Worm (Caenorhabditis elegans): ENCODE measurements around the gene ins-7.

The ins-7 gene

ce11 chrIV:9718396-9718795 lies 35.8 kb upstream of the ins-7 start (continued):
- TF ChIP-seq nhr-19 (GFP tag; conservative IDR thresholded peaks at IDR 0.05), result peak; percentile 61
- TF ChIP-seq hpl-2 (GFP tag; optimal IDR thresholded peaks at IDR 0.05), result no peak
- no peak; the same call in 1 of the 2 replicates for TF ChIP-seq isw-1 (GFP tag; IDR thresholded peaks at IDR 0.05)
- TF ChIP-seq mep-1 (tag; optimal IDR thresholded peaks at IDR 0.05), result peak; percentile 48
- peak; percentile 32 for TF ChIP-seq aly-2 (tag; optimal IDR thresholded peaks at IDR 0.05)
- no peak for TF ChIP-seq unc-62 (GFP tag; optimal IDR thresholded peaks at IDR 0.05)
- no peak for TF ChIP-seq pqm-1 (tag; optimal IDR thresholded peaks at IDR 0.05)
- TF ChIP-seq skn-1 (tag; optimal IDR thresholded peaks at IDR 0.05), result peak; percentile 33
- no peak for TF ChIP-seq lir-3 (tag; optimal IDR thresholded peaks at IDR 0.05; ENCODE audit: poor library complexity)
- TF ChIP-seq dpl-1 (GFP tag; optimal IDR thresholded peaks at IDR 0.05), result peak in 2 of 3 experiments; percentile 0 to 40
- peak in 2 of 6 experiments; percentile 15 to 62 for TF ChIP-seq elt-3 (tag; optimal IDR thresholded peaks at IDR 0.05)
- peak; percentile 51 for TF ChIP-seq nhr-77 (tag; optimal IDR thresholded peaks at IDR 0.05)
- TF ChIP-seq sox-4 (tag; optimal IDR thresholded peaks at IDR 0.05), result no peak
- TF ChIP-seq blmp-1 (tag; optimal IDR thresholded peaks at IDR 0.05), result peak; percentile 87
- TF ChIP-seq ceh-8 (GFP tag; optimal IDR thresholded peaks at IDR 0.05), result no peak
- TF ChIP-seq unc-30 (tag; optimal IDR thresholded peaks at IDR 0.05), result no peak
- no peak for TF ChIP-seq zip-4 (GFP tag; optimal IDR thresholded peaks at IDR 0.05)
- peak; percentile 40 to 52 for TF ChIP-seq egl-27 (tag; optimal IDR thresholded peaks at IDR 0.05)
- no peak for TF ChIP-seq hlh-17 (GFP tag; optimal IDR thresholded peaks at IDR 0.05; ENCODE audit: borderline replicate concordance)
- TF ChIP-seq ceh-82 (tag; optimal IDR thresholded peaks at IDR 0.05), result peak in 2 of 3 experiments; percentile 48 to 53
- TF ChIP-seq rnt-1 (tag; optimal IDR thresholded peaks at IDR 0.05), result peak; percentile 80
- peak; percentile 62 for TF ChIP-seq dsc-1 (tag; optimal IDR thresholded peaks at IDR 0.05)
- TF ChIP-seq nhr-11 (tag; optimal IDR thresholded peaks at IDR 0.05), result peak; percentile 4
- TF ChIP-seq efl-1 (optimal IDR thresholded peaks at IDR 0.05), result peak; percentile 56 to 66
- TF ChIP-seq efl-1 (GFP tag; optimal IDR thresholded peaks at IDR 0.05 in 1 of 2), result peak; percentile 32 to 94
- TF ChIP-seq ama-1 (optimal IDR thresholded peaks at IDR 0.05), result no peak
- TF ChIP-seq fkh-8 (tag; optimal IDR thresholded peaks at IDR 0.05), result peak; percentile 87

DNA sequence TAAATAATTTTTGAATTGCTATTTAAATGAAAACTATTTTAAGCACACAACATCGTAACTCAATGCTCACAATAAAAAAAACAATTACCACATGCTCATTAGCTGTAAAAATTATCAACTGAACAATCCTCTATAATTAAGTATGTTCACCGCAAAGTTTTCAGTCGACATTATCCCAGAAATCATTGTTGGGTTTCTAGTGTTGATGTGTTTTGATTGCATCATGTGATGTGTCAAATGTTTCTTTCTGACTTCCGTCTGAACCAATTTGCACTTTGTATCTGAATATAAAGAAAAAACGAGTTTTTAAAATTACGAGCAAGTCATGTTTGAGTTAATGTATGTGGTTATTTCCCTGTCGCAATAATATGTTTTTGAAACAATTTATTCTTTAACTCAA lies 35.2 kb upstream of the ins-7 start:
- TF ChIP-seq lin-13 (GFP tag; optimal IDR thresholded peaks at IDR 0.05), result no peak
- no peak for TF ChIP-seq pqm-1 (tag; optimal IDR thresholded peaks at IDR 0.05)
- no peak for TF ChIP-seq nhr-71 (tag; optimal IDR thresholded peaks at IDR 0.05)
- TF ChIP-seq nhr-19 (GFP tag; conservative IDR thresholded peaks at IDR 0.05), result no peak
- no peak for TF ChIP-seq fkh-8 (tag; optimal IDR thresholded peaks at IDR 0.05)
- no peak for TF ChIP-seq isw-1 (GFP tag; IDR thresholded peaks at IDR 0.05)
- TF ChIP-seq tlp-1 (tag; optimal IDR thresholded peaks at IDR 0.05), result no peak
- no peak for TF ChIP-seq zip-4 (GFP tag; optimal IDR thresholded peaks at IDR 0.05)
- TF ChIP-seq nhr-12 (tag; optimal IDR thresholded peaks at IDR 0.05), result no peak
- TF ChIP-seq unc-130 (tag; optimal IDR thresholded peaks at IDR 0.05), result no peak
- TF ChIP-seq ceh-8 (GFP tag; optimal IDR thresholded peaks at IDR 0.05), result no peak
- no peak for TF ChIP-seq lin-15B (tag; optimal IDR thresholded peaks at IDR 0.05)
- no peak for TF ChIP-seq sptf-1 (tag; optimal IDR thresholded peaks at IDR 0.05)
- TF ChIP-seq grh-1 (GFP tag; IDR thresholded peaks at IDR 0.05), result no peak
- no peak for TF ChIP-seq blmp-1 (tag; optimal IDR thresholded peaks at IDR 0.05)
- TF ChIP-seq pax-3 (tag; optimal IDR thresholded peaks at IDR 0.05), result no peak

DNA sequence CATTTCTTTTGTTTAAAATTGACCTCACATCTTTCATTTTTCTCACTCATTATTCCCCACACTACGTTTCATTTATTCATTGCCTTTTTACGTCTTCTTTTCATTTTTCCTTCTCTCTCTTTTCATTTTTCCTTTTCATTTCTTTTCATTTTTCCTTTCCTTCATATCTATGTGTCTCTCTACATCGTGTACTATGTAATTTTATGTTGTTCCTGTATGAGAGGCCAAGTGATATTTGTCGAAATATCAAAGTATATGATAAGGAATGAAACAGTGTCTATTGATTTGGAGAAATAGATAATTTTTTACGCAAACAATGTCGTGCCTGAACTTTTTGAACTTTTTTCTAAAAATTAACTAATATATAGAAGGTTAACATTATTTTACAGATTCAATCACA lies 33.8 kb upstream of the ins-7 start:
- TF ChIP-seq ztf-11 (tag; optimal IDR thresholded peaks at IDR 0.05) (no peak), hlh-17 (GFP tag; optimal IDR thresholded peaks at IDR 0.05; ENCODE audit: borderline replicate concordance) (no peak), Y116A8C.19 (tag; optimal IDR thresholded peaks at IDR 0.05; ENCODE audit: borderline replicate concordance) (no peak), C04F5.9 (tag; optimal IDR thresholded peaks at IDR 0.05) (no peak), irx-1 (tag; optimal IDR thresholded peaks at IDR 0.05) (no peak), unc-130 (tag; optimal IDR thresholded peaks at IDR 0.05) (no peak), unc-62 (GFP tag; optimal IDR thresholded peaks at IDR 0.05) (no peak), nhr-12 (tag; optimal IDR thresholded peaks at IDR 0.05) (no peak), mdl-1 (tag; optimal IDR thresholded peaks at IDR 0.05) (no peak), ceh-8 (GFP tag; optimal IDR thresholded peaks at IDR 0.05) (no peak), lin-14 (GFP tag; optimal IDR thresholded peaks at IDR 0.05) (peak; percentile 64), sptf-1 (tag; optimal IDR thresholded peaks at IDR 0.05) (no peak), zip-4 (GFP tag; optimal IDR thresholded peaks at IDR 0.05) (no peak), blmp-1 (tag; optimal IDR thresholded peaks at IDR 0.05) (peak; percentile 98), nhr-47 (tag; optimal IDR thresholded peaks at IDR 0.05) (no peak), fos-1 (tag; optimal IDR thresholded peaks at IDR 0.05) (no peak), dsc-1 (tag; optimal IDR thresholded peaks at IDR 0.05) (no peak), nhr-90 (tag; optimal IDR thresholded peaks at IDR 0.05; ENCODE audit: poor library complexity) (no peak), vab-15 (tag; optimal IDR thresholded peaks at IDR 0.05) (no peak), nhr-237 (tag; optimal IDR thresholded peaks at IDR 0.05) (no peak), pax-3 (tag; optimal IDR thresholded peaks at IDR 0.05) (no peak), snu-23 (GFP tag; optimal IDR thresholded peaks at IDR 0.05) (peak; percentile 33), nhr-71 (tag; optimal IDR thresholded peaks at IDR 0.05) (peak; percentile 36), ets-5 (GFP tag; IDR thresholded peaks at IDR 0.05) (no peak)
